Fruit fly (Drosophila melanogaster): ENCODE measurements around the gene CG12481.
A peak's percentile ranks its signal among the peaks of the same experiment; 100 is the strongest.

Gene CG12481

dm6 chrX:14211250-14211944 lies 24.3 kb downstream of the CG12481 start (continued):
- TF ChIP-seq psq (GFP tag; optimal IDR thresholded peaks at IDR 0.05), result no peak
- peak; percentile 35 for TF ChIP-seq gem (tag; optimal IDR thresholded peaks at IDR 0.05)
- TF ChIP-seq Adf1 (GFP tag; IDR thresholded peaks at IDR 0.05), result peak; percentile 90
- no peak for TF ChIP-seq onecut (GFP tag; IDR thresholded peaks at IDR 0.05)
- peak; percentile 45; the same call in 1 of the 3 replicates for TF ChIP-seq Opbp (GFP tag; IDR thresholded peaks at IDR 0.05; ENCODE audit: partially characterized antibody)
- TF ChIP-seq Vsx1 (GFP tag; optimal IDR thresholded peaks at IDR 0.05), result no peak
- TF ChIP-seq tin (GFP tag; optimal IDR thresholded peaks at IDR 0.05), result no peak
- no peak for TF ChIP-seq zen2 (GFP tag; IDR thresholded peaks at IDR 0.05; ENCODE audit: partially characterized antibody)
- no peak for TF ChIP-seq CG4707 (GFP tag; optimal IDR thresholded peaks at IDR 0.05)
- TF ChIP-seq yki (optimal IDR thresholded peaks at IDR 0.05), result peak; percentile 37
- peak; percentile 23 for TF ChIP-seq CG10431 (GFP tag; optimal IDR thresholded peaks at IDR 0.05)
- TF ChIP-seq GATAe (GFP tag; conservative IDR thresholded peaks at IDR 0.05), result no peak
- peak; percentile 11 for TF ChIP-seq Sox102F (GFP tag; optimal IDR thresholded peaks at IDR 0.05)
- TF ChIP-seq CG17361 (GFP tag; IDR thresholded peaks at IDR 0.05), result peak; percentile 57; the same call in 2 of the 3 replicates
- peak; percentile 2 for TF ChIP-seq NC2α (GFP tag; optimal IDR thresholded peaks at IDR 0.05)
- peak; percentile 9 for TF ChIP-seq CG2678 (tag; optimal IDR thresholded peaks at IDR 0.05)
- peak; percentile 44 for TF ChIP-seq CG18262 (tag; optimal IDR thresholded peaks at IDR 0.05)
- TF ChIP-seq CG14965 (GFP tag; optimal IDR thresholded peaks at IDR 0.05; ENCODE audit: borderline replicate concordance), result no peak
- peak in 1 of 2 experiments; percentile 21 for TF ChIP-seq Hr51 (GFP tag; optimal IDR thresholded peaks at IDR 0.05)
- peak; percentile 2 for TF ChIP-seq sd (tag; optimal IDR thresholded peaks at IDR 0.05)
- TF ChIP-seq CG17912 (GFP tag; optimal IDR thresholded peaks at IDR 0.05), result no peak
- peak; percentile 12 for TF ChIP-seq CG2116 (GFP tag; optimal IDR thresholded peaks at IDR 0.05)
- no peak for TF ChIP-seq CG31388 (GFP tag; optimal IDR thresholded peaks at IDR 0.05)
- TF ChIP-seq Sox100B (GFP tag; optimal IDR thresholded peaks at IDR 0.05), result peak; percentile 14
- TF ChIP-seq CG3838 (GFP tag; optimal IDR thresholded peaks at IDR 0.05), result peak; percentile 23
- no peak for TF ChIP-seq CG10462 (GFP tag; optimal IDR thresholded peaks at IDR 0.05)
- TF ChIP-seq NC2β (GFP tag; optimal IDR thresholded peaks at IDR 0.05), result peak; percentile 15
- TF ChIP-seq CG1024 (GFP tag; IDR thresholded peaks at IDR 0.05), result no peak
- TF ChIP-seq chm (GFP tag; IDR thresholded peaks at IDR 0.05), result peak; percentile 80
- TF ChIP-seq MBD-R2 (GFP tag; IDR thresholded peaks at IDR 0.05), result no peak
- TF ChIP-seq CoRest (tag; optimal IDR thresholded peaks at IDR 0.05), result no peak
- TF ChIP-seq Dip3 (GFP tag; optimal IDR thresholded peaks at IDR 0.05), result no peak
- TF ChIP-seq CG11504 (tag; optimal IDR thresholded peaks at IDR 0.05), result peak; percentile 28
- peak; percentile 76 for TF ChIP-seq Deaf1 (tag; optimal IDR thresholded peaks at IDR 0.05)
- TF ChIP-seq Oli (tag; optimal IDR thresholded peaks at IDR 0.05), result peak; percentile 25
- no peak for TF ChIP-seq Fer1 (GFP tag; optimal IDR thresholded peaks at IDR 0.05)
- no peak for TF ChIP-seq CG1792 (GFP tag; optimal IDR thresholded peaks at IDR 0.05)
- TF ChIP-seq CG13287 (GFP tag; IDR thresholded peaks at IDR 0.05; ENCODE audit: partially characterized antibody), result peak; percentile 46; the same call in 1 of the 2 replicates
- TF ChIP-seq CG10147 (GFP tag; optimal IDR thresholded peaks at IDR 0.05), result no peak
- peak; percentile 12 for TF ChIP-seq grau (tag; optimal IDR thresholded peaks at IDR 0.05)
- no peak for TF ChIP-seq ind (GFP tag; optimal IDR thresholded peaks at IDR 0.05)
- TF ChIP-seq ase (GFP tag; IDR thresholded peaks at IDR 0.05), result no peak
- no peak for TF ChIP-seq seq (GFP tag; IDR thresholded peaks at IDR 0.05)
- peak; percentile 3 for TF ChIP-seq Meics (GFP tag; optimal IDR thresholded peaks at IDR 0.05)
- no peak for TF ChIP-seq CG8944 (GFP tag; optimal IDR thresholded peaks at IDR 0.05)
- 0 out of 2 replicates have a peak, but pooled peaks have one; percentile 10 for TF ChIP-seq CG31441 (GFP tag; IDR thresholded peaks at IDR 0.05)
- peak; percentile 70; the same call in 2 of the 3 replicates for TF ChIP-seq CG2199 (GFP tag; IDR thresholded peaks at IDR 0.05)
- TF ChIP-seq CG8281 (tag; optimal IDR thresholded peaks at IDR 0.05), result no peak
- peak; percentile 45 for TF ChIP-seq cg (GFP tag; optimal IDR thresholded peaks at IDR 0.05)
